Worm (Caenorhabditis elegans) whole organism, L1 larva: ENCODE data around the gene F53A9.8.

Source experiments
- ces-1 ChIP-seq: fragments of 150-350 bp; optimal IDR thresholded peaks from 2 replicates; lab custom pipeline; 2014; ENCODE audit warnings: missing biosample characterization, missing genetic modification reagents, missing genetic modification characterization
- efl-1 ChIP-seq, 4 experiments: fragments of 150-350 bp; optimal IDR thresholded peaks in 3 of 4; peaks in 1 of 4; 1 replicate in 1 of 4; 2 replicates in 3 of 4; lab custom pipeline; 2014; ENCODE audit warnings: missing biosample characterization in 2 of 4, missing genetic modification characterization in 2 of 4, missing genetic modification reagents in 2 of 4
- irx-1 ChIP-seq: sonication (generic microtip); optimal IDR thresholded peaks from 2 replicates; lab custom pipeline; 2016; ENCODE audit warnings: missing genetic modification characterization, missing compliant biosample characterization
- lin-13 ChIP-seq: fragments of 150-350 bp; optimal IDR thresholded peaks from 2 replicates; lab custom pipeline; 2014; ENCODE audit warnings: missing biosample characterization, missing genetic modification reagents, missing genetic modification characterization
- lin-15B ChIP-seq: fragments of 150-350 bp; sonication (generic microtip); optimal IDR thresholded peaks from 3 replicates; lab custom pipeline; 2014; ENCODE audit warnings: missing biosample characterization, missing genetic modification characterization
- lin-39 ChIP-seq: fragments of 150-350 bp; optimal IDR thresholded peaks from 2 replicates; lab custom pipeline; 2014; ENCODE audit warnings: missing biosample characterization, missing genetic modification reagents, missing genetic modification characterization
- nhr-90 ChIP-seq: sonication (generic microtip); optimal IDR thresholded peaks from 2 replicates; lab custom pipeline; 2016; ENCODE audit warnings: mild to moderate bottlenecking, missing genetic modification characterization, missing compliant biosample characterization; ENCODE audit not compliant: poor library complexity
- tbx-2 ChIP-seq: sonication (generic microtip); optimal IDR thresholded peaks from 2 replicates; lab custom pipeline; 2016; ENCODE audit warnings: missing genetic modification characterization, missing compliant biosample characterization
- ztf-11 ChIP-seq, 2 experiments: sonication (generic microtip); optimal IDR thresholded peaks; 2 replicates each; lab custom pipeline; 2016 to 2017; ENCODE audit warnings: missing genetic modification characterization in 2 of 2, missing biosample characterization in 1 of 2, missing compliant biosample characterization in 1 of 2

DNA sequence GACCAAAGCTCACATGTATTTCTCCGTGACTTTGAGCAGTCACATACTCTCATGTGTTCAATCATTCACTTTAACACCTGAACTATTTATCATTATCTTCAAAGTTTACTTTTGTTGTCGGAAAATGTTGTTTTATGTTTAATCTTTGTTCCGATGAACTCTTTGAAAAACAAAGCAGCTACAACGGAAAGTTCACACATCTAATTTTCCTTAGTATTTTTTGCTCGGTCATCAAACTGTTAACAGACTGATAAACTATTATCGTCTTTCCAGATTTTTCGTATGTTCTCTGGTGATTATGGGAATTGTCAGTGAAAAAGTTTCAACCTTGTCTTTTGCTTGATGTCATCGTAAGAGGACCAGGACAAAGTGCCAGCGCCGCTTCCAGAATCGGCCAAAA lies 37.3 kb upstream of the F53A9.8 start:
- TF ChIP-seq nhr-90 (tag; lab: Kevin White, UChicago) (peak; percentile 7), lin-13 (GFP tag; lab: Kevin White, UChicago) (no peak), tbx-2 (tag; lab: Kevin White, UChicago) (no peak), ztf-11 (tag; optimal IDR thresholded peaks at IDR 0.05; lab: Kevin White, UChicago) (no peak), irx-1 (tag; lab: Kevin White, UChicago) (no peak), lin-15B (tag; lab: Kevin White, UChicago) (no peak), ces-1 (no peak), lin-39 (tag; lab: Kevin White, UChicago) (no peak), efl-1 (optimal IDR thresholded peaks at IDR 0.05; lab: Kevin White, UChicago) (no peak), efl-1 (GFP tag; optimal IDR thresholded peaks at IDR 0.05 in 1 of 2; lab: Kevin White, UChicago) (no peak)
